Worm (Caenorhabditis elegans) whole organism, early embryonic: ENCODE data around the gene fbxa-138.

Experiments used
- B0310.2 ChIP-seq: sonication (generic microtip); optimal IDR thresholded peaks from 2 replicates; lab custom pipeline; 2016; ENCODE audit warnings: mild to moderate bottlenecking, missing genetic modification characterization, missing compliant biosample characterization
- F13C5.2 ChIP-seq: sonication (generic microtip); optimal IDR thresholded peaks from 2 replicates; lab custom pipeline; 2017; ENCODE audit warnings: mild to moderate bottlenecking, missing genetic modification characterization, inconsistent platforms, missing compliant biosample characterization
- aly-1 ChIP-seq: sonication (generic microtip); optimal IDR thresholded peaks from 2 replicates; lab custom pipeline; 2016; ENCODE audit warnings: missing genetic modification characterization, missing compliant biosample characterization
- ama-1 ChIP-seq: fragments of 150-350 bp; optimal IDR thresholded peaks from 2 replicates; lab custom pipeline; 2014
- ceh-13 ChIP-seq: fragments of 200-800 bp; sonication (Bioruptor generic); optimal IDR thresholded peaks from 2 replicates; lab custom pipeline; 2018; ENCODE audit warnings: mild to moderate bottlenecking, missing genetic modification characterization, missing compliant biosample characterization
- ceh-36 ChIP-seq: sonication (generic microtip); optimal IDR thresholded peaks from 2 replicates; lab custom pipeline; 2016; ENCODE audit warnings: missing genetic modification characterization, inconsistent platforms, missing compliant biosample characterization
- ets-7 ChIP-seq: sonication (generic microtip); optimal IDR thresholded peaks from 2 replicates; lab custom pipeline; 2016; ENCODE audit warnings: missing genotype, missing genetic modification characterization, missing compliant biosample characterization
- flt-1 ChIP-seq: fragments of 200-800 bp; sonication (Bioruptor generic); IDR thresholded peaks from 2 replicates; pipeline ENCODE4 v1.3.6; 2022; ENCODE audit warnings: missing genetic modification characterization, missing compliant biosample characterization
- hmbx-1 ChIP-seq: sonication (generic microtip); optimal IDR thresholded peaks from 2 replicates; lab custom pipeline; 2016; ENCODE audit warnings: mild to moderate bottlenecking, missing genetic modification characterization, missing compliant biosample characterization
- hmg-4 ChIP-seq: fragments of 200-800 bp; sonication (Bioruptor generic); optimal IDR thresholded peaks from 2 replicates; lab custom pipeline; 2018; ENCODE audit warnings: mild to moderate bottlenecking, missing genetic modification characterization, missing compliant biosample characterization
- hnd-1 ChIP-seq: sonication (generic microtip); optimal IDR thresholded peaks from 2 replicates; lab custom pipeline; 2016; ENCODE audit warnings: missing genetic modification characterization, missing compliant biosample characterization
- pes-1 ChIP-seq: fragments of 200-800 bp; sonication (Bioruptor generic); IDR thresholded peaks from 2 replicates; pipeline ENCODE4 v1.3.6; 2022; ENCODE audit warnings: missing genetic modification reagents, missing genetic modification characterization, missing compliant biosample characterization
- scrt-1 ChIP-seq: fragments of 200-800 bp; sonication (Bioruptor generic); IDR thresholded peaks from 2 replicates; pipeline ENCODE4 v1.3.6; 2022; ENCODE audit warnings: missing genetic modification characterization, missing compliant biosample characterization
- sea-1 ChIP-seq: fragments of 200-800 bp; sonication (Bioruptor generic); conservative IDR thresholded peaks from 2 replicates; pipeline ENCODE4 v1.3.6; 2022; ENCODE audit warnings: missing genetic modification characterization, missing compliant biosample characterization
- tbx-11 ChIP-seq: fragments of 200-800 bp; sonication (Bioruptor generic); IDR thresholded peaks from 2 replicates; pipeline ENCODE4 v1.3.6; 2022; ENCODE audit warnings: missing genetic modification characterization, missing compliant biosample characterization
- tbx-37 ChIP-seq: fragments of 200-800 bp; sonication (Bioruptor generic); conservative IDR thresholded peaks from 2 replicates; pipeline ENCODE4 v1.3.6; 2022; ENCODE audit warnings: missing genetic modification reagents, missing genetic modification characterization, missing compliant biosample characterization
- tra-4 ChIP-seq: sonication (generic microtip); optimal IDR thresholded peaks from 2 replicates; lab custom pipeline; 2017; ENCODE audit warnings: missing genetic modification characterization, missing compliant biosample characterization

The fbxa-138 gene

DNA sequence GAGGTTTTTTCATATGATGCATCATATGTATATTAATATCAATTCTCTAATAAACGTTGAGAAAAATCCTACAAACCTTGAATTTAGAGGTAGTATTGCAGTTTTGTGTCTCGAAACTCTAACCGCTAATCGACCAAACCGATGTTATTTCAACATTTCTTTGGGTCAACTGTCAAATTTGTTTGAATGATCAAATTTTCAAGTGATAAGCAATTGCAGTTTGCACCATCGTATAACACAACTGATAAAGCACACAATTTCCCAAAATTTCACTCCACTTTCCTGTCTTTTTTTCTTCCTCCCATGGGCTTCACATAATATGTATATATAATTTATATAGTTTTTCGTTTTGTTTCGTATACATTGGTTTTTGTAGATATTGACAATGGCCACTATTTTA, at the start of gene fbxa-138, which contains the start of gene Y82E9BR.5:
fbxa-138 (minus strand) TSS at position 161 of the 400 bp plus-strand sequence.
Y82E9BR.5 (plus strand) TSS at position 279 of the 400 bp plus-strand sequence.
- TF ChIP-seq scrt-1 (GFP tag; lab: Robert Waterston, UW) (no peak), F13C5.2 (no peak), B0310.2 (tag; lab: Kevin White, UChicago) (no peak), ama-1 (lab: Kevin White, UChicago) (no peak), sea-1 (GFP tag; lab: Robert Waterston, UW) (no peak), tbx-11 (no peak), tra-4 (tag; lab: Kevin White, UChicago) (no peak)

- TF ChIP-seq F13C5.2 (no peak), scrt-1 (GFP tag; lab: Robert Waterston, UW) (no peak), ceh-13 (no peak), ceh-36 (tag; lab: Kevin White, UChicago) (peak; percentile 45)
Measured at ce11 chrIII:1429920-1430437, 45.9 kb upstream of the fbxa-138 start.

DNA sequence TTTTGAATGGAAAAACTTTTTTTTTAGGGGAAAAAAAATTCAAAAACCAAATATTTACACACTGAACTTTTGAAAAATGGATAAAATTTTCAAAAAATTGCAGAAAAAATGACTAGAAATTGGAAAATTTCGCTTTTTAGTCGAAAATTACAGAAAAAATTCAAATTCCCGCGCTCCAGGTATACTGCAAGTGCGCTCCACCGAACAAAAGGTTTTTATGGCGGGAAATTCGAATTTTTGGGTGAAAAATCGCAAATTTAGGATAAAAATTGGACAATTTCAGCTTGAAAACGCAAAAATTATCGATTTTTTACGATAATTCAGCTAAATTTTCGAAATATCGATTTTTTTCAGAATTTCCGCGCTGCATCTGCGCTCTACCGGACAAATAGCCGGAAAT, 45.2 kb upstream of the fbxa-138 start:
- no peak for TF ChIP-seq tra-4 (tag; lab: Kevin White, UChicago)
- no peak for TF ChIP-seq pes-1 (GFP tag; lab: Robert Waterston, UW)

- no peak for TF ChIP-seq hnd-1 (tag; lab: Kevin White, UChicago)
- TF ChIP-seq tbx-11: no peak
Measured at ce11 chrIII:1428448-1428847, 44.4 kb upstream of the fbxa-138 start.

- no peak for TF ChIP-seq ceh-36 (tag; lab: Kevin White, UChicago)
- no peak for TF ChIP-seq hnd-1 (tag; lab: Kevin White, UChicago)
- no peak for TF ChIP-seq ets-7
- no peak for TF ChIP-seq F13C5.2
Measured at ce11 chrIII:1427126-1427525, 43.1 kb upstream of the fbxa-138 start, which contains the start of gene lelo-2. TSS of gene lelo-2 (minus strand) at chrIII:1427226.

DNA sequence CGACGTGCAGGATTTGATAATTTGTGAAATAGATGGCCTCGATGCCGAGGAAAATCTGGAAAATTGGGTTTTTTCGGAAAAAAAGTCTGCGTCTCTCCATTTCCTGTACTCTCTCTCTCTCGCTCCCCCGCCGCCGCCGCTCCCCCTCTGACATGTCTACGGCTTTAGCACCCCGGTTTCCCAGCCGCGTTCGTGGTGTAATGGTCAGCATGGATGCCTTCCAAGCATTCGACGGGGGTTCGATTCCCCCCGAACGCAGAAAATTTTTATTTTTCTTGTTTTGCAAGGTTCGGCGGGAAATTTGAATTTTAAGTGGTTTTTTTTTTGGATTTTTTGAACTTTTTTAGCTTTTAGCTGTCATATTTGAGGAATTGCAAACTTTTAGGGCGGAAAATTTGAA, 40.3 kb upstream of the fbxa-138 start:
- TF ChIP-seq ceh-13 (peak; percentile 30), tbx-11 (peak; percentile 71), hmg-4 (GFP tag; lab: Kevin White, UChicago) (peak; percentile 17), sea-1 (GFP tag; lab: Robert Waterston, UW) (peak; percentile 70), scrt-1 (GFP tag; lab: Robert Waterston, UW) (peak; percentile 79), aly-1 (tag; lab: Kevin White, UChicago) (peak; percentile 65), F13C5.2 (peak; percentile 58), flt-1 (peak; percentile 68), B0310.2 (tag; lab: Kevin White, UChicago) (peak; percentile 55), hmbx-1 (no peak), pes-1 (GFP tag; lab: Robert Waterston, UW) (peak; percentile 74), tra-4 (tag; lab: Kevin White, UChicago) (no peak), ceh-36 (tag; lab: Kevin White, UChicago) (peak; percentile 51), hnd-1 (tag; lab: Kevin White, UChicago) (peak; percentile 42), tbx-37 (GFP tag; lab: Robert Waterston, UW) (peak; percentile 68), ets-7 (peak; percentile 31), ama-1 (lab: Kevin White, UChicago) (no peak)

DNA sequence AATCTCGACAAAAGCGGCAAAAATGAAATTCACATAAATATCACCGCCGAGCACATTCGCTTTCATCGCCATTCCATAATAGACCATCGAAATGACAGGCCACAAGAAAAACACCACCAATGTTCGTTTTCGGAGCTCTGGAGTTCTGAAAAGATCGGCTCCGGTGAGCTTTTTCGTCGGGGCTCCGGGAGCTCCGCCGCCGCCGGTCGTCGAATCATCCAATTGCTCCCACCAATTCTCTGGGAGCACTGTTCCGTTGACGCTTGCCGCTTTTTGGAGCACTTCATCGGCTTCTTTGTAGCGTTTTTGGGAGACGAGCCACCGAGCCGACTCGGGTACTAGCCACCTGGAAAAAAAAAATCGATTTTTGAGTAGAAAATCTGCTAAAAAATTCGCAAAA, 37.4 kb upstream of the fbxa-138 start:
- TF ChIP-seq sea-1 (GFP tag; lab: Robert Waterston, UW) (no peak), hmbx-1 (no peak), F13C5.2 (no peak), flt-1 (no peak), hnd-1 (tag; lab: Kevin White, UChicago) (no peak), B0310.2 (tag; lab: Kevin White, UChicago) (no peak), tbx-11 (no peak), ceh-13 (no peak)

DNA sequence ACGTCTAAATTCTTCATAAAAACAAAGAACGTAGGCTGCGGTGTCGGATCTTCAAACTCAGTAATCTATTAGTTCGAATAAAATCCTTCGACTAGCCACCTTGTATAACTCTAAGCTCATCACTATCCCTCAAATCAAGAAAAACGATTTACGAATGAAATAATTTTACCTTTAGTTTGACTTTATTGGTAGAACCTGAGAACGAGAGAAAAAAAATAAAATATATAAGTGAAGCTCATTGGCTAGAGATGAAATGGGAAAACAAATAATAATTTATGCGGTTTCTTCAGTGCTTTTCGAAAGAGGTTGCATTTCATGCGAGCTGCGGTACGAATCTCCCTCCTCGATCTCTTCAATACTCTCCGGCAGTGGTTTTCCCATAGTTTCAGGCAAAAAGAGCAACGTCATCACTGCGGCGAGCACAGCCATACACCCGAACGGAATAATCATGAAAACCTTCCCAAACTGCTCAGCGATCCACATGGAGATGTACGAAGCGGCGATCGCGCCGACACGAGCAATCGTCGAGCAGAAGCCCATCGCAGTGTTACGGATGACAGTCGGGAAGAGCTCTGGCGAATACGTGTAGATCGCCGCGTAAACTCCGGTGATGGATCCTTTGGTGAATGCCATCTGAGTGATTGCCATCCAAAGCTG, 35.8 kb upstream of the fbxa-138 start:
- no peak for TF ChIP-seq ama-1 (lab: Kevin White, UChicago)
- TF ChIP-seq tbx-37 (GFP tag; lab: Robert Waterston, UW): no peak
- no peak for TF ChIP-seq pes-1 (GFP tag; lab: Robert Waterston, UW)
- peak; percentile 69 for TF ChIP-seq tra-4 (tag; lab: Kevin White, UChicago)
- no peak for TF ChIP-seq tbx-11
- no peak for TF ChIP-seq flt-1
- TF ChIP-seq hnd-1 (tag; lab: Kevin White, UChicago): no peak
- peak; percentile 29 for TF ChIP-seq hmg-4 (GFP tag; lab: Kevin White, UChicago)
- TF ChIP-seq aly-1 (tag; lab: Kevin White, UChicago): no peak
- no peak for TF ChIP-seq sea-1 (GFP tag; lab: Robert Waterston, UW)
- TF ChIP-seq hmbx-1: no peak
- no peak for TF ChIP-seq ets-7
- TF ChIP-seq ceh-13: no peak
- TF ChIP-seq B0310.2 (tag; lab: Kevin White, UChicago): no peak
- TF ChIP-seq scrt-1 (GFP tag; lab: Robert Waterston, UW): no peak
- TF ChIP-seq F13C5.2: no peak
- TF ChIP-seq ceh-36 (tag; lab: Kevin White, UChicago): no peak
